Worm (Caenorhabditis elegans) whole organism, L1 larva: ENCODE measurements around the gene sre-42.

ENCODE experiments used
- C34B4.2 ChIP-seq: sonication (generic microtip); optimal IDR thresholded peaks from 2 replicates; lab custom pipeline; 2017; ENCODE audit warnings: mild to moderate bottlenecking, missing genetic modification characterization, missing compliant biosample characterization
- aha-1 ChIP-seq: fragments of 150-350 bp; optimal IDR thresholded peaks from 2 replicates; lab custom pipeline; 2014; ENCODE audit warnings: missing biosample characterization, missing genetic modification characterization
- ceh-63 ChIP-seq: fragments of 200-800 bp; sonication (Bioruptor generic); optimal IDR thresholded peaks from 2 replicates; lab custom pipeline; 2018; ENCODE audit warnings: mild to moderate bottlenecking, missing genetic modification characterization, missing compliant biosample characterization
- ceh-8 ChIP-seq: fragments of 200-800 bp; sonication (Bioruptor generic); optimal IDR thresholded peaks from 2 replicates; lab custom pipeline; 2018; ENCODE audit warnings: mild to moderate bottlenecking, missing genetic modification characterization, moderate library complexity, missing compliant biosample characterization
- ceh-82 ChIP-seq, 3 experiments: fragments of 150-350 bp in 1 of 3; sonication (generic microtip) in 2 of 3; optimal IDR thresholded peaks; 2 replicates each; lab custom pipeline; 2014 to 2017; ENCODE audit warnings: missing biosample characterization in 3 of 3, missing genetic modification characterization in 3 of 3
- ceh-90 ChIP-seq: sonication (generic microtip); optimal IDR thresholded peaks from 2 replicates; lab custom pipeline; 2016; ENCODE audit warnings: missing genetic modification characterization, missing compliant biosample characterization
- dsc-1 ChIP-seq: sonication (generic microtip); optimal IDR thresholded peaks from 2 replicates; lab custom pipeline; 2016; ENCODE audit warnings: mild to moderate bottlenecking, missing genetic modification characterization, missing compliant biosample characterization
- efl-1 ChIP-seq, 4 experiments: fragments of 150-350 bp; optimal IDR thresholded peaks in 3 of 4; peaks in 1 of 4; 1 replicate in 1 of 4; 2 replicates in 3 of 4; lab custom pipeline; 2014; ENCODE audit warnings: missing biosample characterization in 2 of 4, missing genetic modification characterization in 2 of 4, missing genetic modification reagents in 2 of 4
- egl-13 ChIP-seq: sonication (generic microtip); optimal IDR thresholded peaks from 2 replicates; lab custom pipeline; 2016; ENCODE audit warnings: missing genotype, missing genetic modification reagents, missing genetic modification characterization, missing compliant biosample characterization
- fkh-4 ChIP-seq: sonication (generic microtip); optimal IDR thresholded peaks from 2 replicates; lab custom pipeline; 2016; ENCODE audit warnings: missing compliant biosample characterization, missing genetic modification characterization, borderline replicate concordance
- fos-1 ChIP-seq: fragments of 150-350 bp; optimal IDR thresholded peaks from 2 replicates; lab custom pipeline; 2014; ENCODE audit warnings: missing biosample characterization, missing genetic modification characterization
- grh-1 ChIP-seq: fragments of 200-800 bp; sonication (Bioruptor generic); IDR thresholded peaks from 2 replicates; pipeline ENCODE4 v1.3.6; 2022; ENCODE audit warnings: missing genetic modification reagents, missing genetic modification characterization, missing compliant biosample characterization
- hlh-17 ChIP-seq: fragments of 200-800 bp; sonication (Bioruptor generic); optimal IDR thresholded peaks from 2 replicates; lab custom pipeline; 2018; ENCODE audit warnings: missing genetic modification characterization, mild to moderate bottlenecking, missing compliant biosample characterization, moderate library complexity, borderline replicate concordance
- hlh-4 ChIP-seq: sonication (generic microtip); optimal IDR thresholded peaks from 2 replicates; lab custom pipeline; 2016; ENCODE audit warnings: mild to moderate bottlenecking, missing genetic modification characterization, missing compliant biosample characterization
- irx-1 ChIP-seq: sonication (generic microtip); optimal IDR thresholded peaks from 2 replicates; lab custom pipeline; 2016; ENCODE audit warnings: missing genetic modification characterization, missing compliant biosample characterization
- isw-1 ChIP-seq: fragments of 200-800 bp; sonication (Bioruptor generic); IDR thresholded peaks from 2 replicates; pipeline ENCODE4 v1.3.6; 2022; ENCODE audit warnings: missing genetic modification characterization, missing compliant biosample characterization
- lin-14 ChIP-seq: fragments of 200-800 bp; sonication (Bioruptor generic); optimal IDR thresholded peaks from 2 replicates; lab custom pipeline; 2018; ENCODE audit warnings: mild to moderate bottlenecking, missing genetic modification characterization, moderate library complexity, missing compliant biosample characterization
- lin-35 ChIP-seq, 2 experiments: fragments of 150-350 bp; optimal IDR thresholded peaks; 2 replicates each; lab custom pipeline; 2014; ENCODE audit warnings: missing biosample characterization in 2 of 2, missing genetic modification characterization in 2 of 2, missing genetic modification reagents in 2 of 2
- lir-3 ChIP-seq: sonication (generic microtip); optimal IDR thresholded peaks from 2 replicates; lab custom pipeline; 2016; ENCODE audit warnings: mild to moderate bottlenecking, missing genetic modification characterization, moderate library complexity, missing compliant biosample characterization; ENCODE audit not compliant: poor library complexity
- lsy-2 ChIP-seq, 2 experiments: fragments of 150-350 bp; optimal IDR thresholded peaks; 2 replicates each; lab custom pipeline; 2014; ENCODE audit warnings: missing biosample characterization in 2 of 2, missing genetic modification characterization in 2 of 2
- mab-9 ChIP-seq: fragments of 200-800 bp; sonication (Bioruptor generic); IDR thresholded peaks from 2 replicates; pipeline ENCODE4 v1.3.6; 2022; ENCODE audit warnings: missing genetic modification reagents, missing genetic modification characterization, missing compliant biosample characterization
- mdl-1 ChIP-seq, 2 experiments: fragments of 150-350 bp; optimal IDR thresholded peaks; 2 replicates each; lab custom pipeline; 2014 to 2017; ENCODE audit warnings: missing biosample characterization in 2 of 2, missing genetic modification characterization in 2 of 2, inconsistent platforms in 1 of 2
- mef-2 ChIP-seq: fragments of 150-350 bp; optimal IDR thresholded peaks from 2 replicates; lab custom pipeline; 2014; ENCODE audit warnings: missing biosample characterization, missing genetic modification characterization
- mep-1 ChIP-seq: fragments of 150-350 bp; optimal IDR thresholded peaks from 2 replicates; lab custom pipeline; 2014; ENCODE audit warnings: missing biosample characterization, missing genetic modification characterization
- nhr-11 ChIP-seq: fragments of 150-350 bp; optimal IDR thresholded peaks from 2 replicates; lab custom pipeline; 2014; ENCODE audit warnings: missing biosample characterization, missing genetic modification characterization
- nhr-12 ChIP-seq: sonication (generic microtip); optimal IDR thresholded peaks from 2 replicates; lab custom pipeline; 2017; ENCODE audit warnings: missing biosample characterization, missing genetic modification characterization
- nhr-237 ChIP-seq: fragments of 150-350 bp; optimal IDR thresholded peaks from 2 replicates; lab custom pipeline; 2014; ENCODE audit warnings: missing biosample characterization, missing genetic modification characterization
- nhr-28 ChIP-seq: fragments of 150-350 bp; optimal IDR thresholded peaks from 2 replicates; lab custom pipeline; 2014; ENCODE audit warnings: missing biosample characterization, missing genetic modification characterization
- nhr-47 ChIP-seq: sonication (generic microtip); optimal IDR thresholded peaks from 2 replicates; lab custom pipeline; 2016; ENCODE audit warnings: mild to moderate bottlenecking, missing genetic modification characterization, moderate library complexity, missing compliant biosample characterization
- nhr-71 ChIP-seq: sonication (generic microtip); optimal IDR thresholded peaks from 2 replicates; lab custom pipeline; 2016; ENCODE audit warnings: mild to moderate bottlenecking, missing genetic modification characterization, moderate library complexity, missing compliant biosample characterization
- nhr-76 ChIP-seq: sonication (generic microtip); optimal IDR thresholded peaks from 2 replicates; lab custom pipeline; 2017; ENCODE audit warnings: missing biosample characterization, missing genetic modification characterization
- nhr-77 ChIP-seq: fragments of 150-350 bp; optimal IDR thresholded peaks from 2 replicates; lab custom pipeline; 2014; ENCODE audit warnings: missing biosample characterization, missing genetic modification characterization
- nhr-85 ChIP-seq: sonication (generic microtip); peaks from one replicate; lab custom pipeline; 2016; ENCODE audit warnings: missing genetic modification characterization, inconsistent platforms, missing compliant biosample characterization
- tlp-1 ChIP-seq: fragments of 150-350 bp; optimal IDR thresholded peaks from 2 replicates; lab custom pipeline; 2014; ENCODE audit warnings: missing biosample characterization, missing genetic modification characterization
- unc-30 ChIP-seq: sonication (generic microtip); optimal IDR thresholded peaks from 2 replicates; lab custom pipeline; 2017; ENCODE audit warnings: missing biosample characterization, missing genetic modification characterization
- unc-62 ChIP-seq: fragments of 150-350 bp; optimal IDR thresholded peaks from 2 replicates; lab custom pipeline; 2014; ENCODE audit warnings: missing biosample characterization, missing genetic modification reagents, missing genetic modification characterization
- unc-86 ChIP-seq: sonication (generic microtip); optimal IDR thresholded peaks from 2 replicates; lab custom pipeline; 2016; ENCODE audit warnings: missing genetic modification characterization, missing compliant biosample characterization
- vab-15 ChIP-seq: sonication (generic microtip); optimal IDR thresholded peaks from 2 replicates; lab custom pipeline; 2017; ENCODE audit warnings: missing genotype, mild to moderate bottlenecking, missing genetic modification characterization, missing compliant biosample characterization
- xbp-1 ChIP-seq: sonication (generic microtip); optimal IDR thresholded peaks from 2 replicates; lab custom pipeline; 2016; ENCODE audit warnings: missing genetic modification characterization, missing compliant biosample characterization
- zip-4 ChIP-seq: fragments of 200-800 bp; sonication (Bioruptor generic); optimal IDR thresholded peaks from 2 replicates; lab custom pipeline; 2018; ENCODE audit warnings: mild to moderate bottlenecking, missing genetic modification characterization, moderate library complexity, missing compliant biosample characterization
- ztf-11 ChIP-seq, 2 experiments: sonication (generic microtip); optimal IDR thresholded peaks; 2 replicates each; lab custom pipeline; 2016 to 2017; ENCODE audit warnings: missing genetic modification characterization in 2 of 2, missing biosample characterization in 1 of 2, missing compliant biosample characterization in 1 of 2

sre-42 gene

ce11 chrII:12394138-12394537 lies 7.5 kb upstream of the sre-42 start:
- TF ChIP-seq fos-1 (tag; lab: Kevin White, UChicago) (no peak), unc-86 (tag; lab: Kevin White, UChicago) (no peak), hlh-4 (tag; lab: Kevin White, UChicago) (no peak), nhr-85 (tag; lab: Kevin White, UChicago) (no peak), ztf-11 (tag; optimal IDR thresholded peaks at IDR 0.05; lab: Kevin White, UChicago) (no peak), nhr-71 (tag; lab: Kevin White, UChicago) (no peak), lin-35 (GFP tag; optimal IDR thresholded peaks at IDR 0.05; lab: Kevin White, UChicago) (no peak), isw-1 (no peak), mdl-1 (tag; optimal IDR thresholded peaks at IDR 0.05; lab: Kevin White, UChicago) (no peak), lir-3 (tag; lab: Kevin White, UChicago) (no peak), fkh-4 (no peak), tlp-1 (tag; lab: Kevin White, UChicago) (no peak), irx-1 (tag; lab: Kevin White, UChicago) (no peak), efl-1 (optimal IDR thresholded peaks at IDR 0.05; lab: Kevin White, UChicago) (no peak), efl-1 (GFP tag; optimal IDR thresholded peaks at IDR 0.05 in 1 of 2; lab: Kevin White, UChicago) (no peak)

ce11 chrII:12393690-12394089 lies 7.0 kb upstream of the sre-42 start, which contains the start of gene Y57A10B.7:
Gene Y57A10B.7 (minus strand): TSS chrII:12393790.
- TF ChIP-seq lsy-2 (tag; optimal IDR thresholded peaks at IDR 0.05; lab: Kevin White, UChicago) = no peak
- TF ChIP-seq mef-2 (tag; lab: Kevin White, UChicago) = no peak
- no peak for TF ChIP-seq irx-1 (tag; lab: Kevin White, UChicago)
- TF ChIP-seq nhr-12 (tag; lab: Kevin White, UChicago) = no peak
- TF ChIP-seq isw-1 = no peak
- TF ChIP-seq hlh-17 (GFP tag; lab: Kevin White, UChicago) = no peak
- TF ChIP-seq grh-1 (GFP tag; lab: Robert Waterston, UW) = no peak
- no peak for TF ChIP-seq unc-30 (tag; lab: Kevin White, UChicago)
- no peak for TF ChIP-seq aha-1 (tag; lab: Kevin White, UChicago)
- TF ChIP-seq, all 84 proteins: peak for 0

ce11 chrII:12389783-12390182 lies 3.1 kb upstream of the sre-42 start, which contains the start of gene Y57A10B.6:
Gene Y57A10B.6 (plus strand): TSS chrII:12390083.
- TF ChIP-seq grh-1 (GFP tag; lab: Robert Waterston, UW) (no peak), egl-13 (tag; lab: Kevin White, UChicago) (no peak), dsc-1 (tag; lab: Kevin White, UChicago) (no peak), mab-9 (GFP tag; lab: Robert Waterston, UW) (no peak), nhr-76 (no peak), xbp-1 (no peak), ceh-90 (tag; lab: Kevin White, UChicago) (no peak), mdl-1 (tag; optimal IDR thresholded peaks at IDR 0.05; lab: Kevin White, UChicago) (no peak), ceh-8 (GFP tag; lab: Kevin White, UChicago) (no peak), unc-62 (GFP tag; lab: Kevin White, UChicago) (no peak), C34B4.2 (no peak), nhr-237 (tag; lab: Kevin White, UChicago) (no peak), lin-14 (GFP tag; lab: Kevin White, UChicago) (no peak), aha-1 (tag; lab: Kevin White, UChicago) (no peak)

ce11 chrII:12387980-12388379 lies 1.3 kb upstream of the sre-42 start, which contains the start of gene sre-41:
Gene sre-41 (plus strand): TSS chrII:12388280.
- TF ChIP-seq nhr-77 (no peak), nhr-47 (no peak), zip-4 (GFP tag; lab: Kevin White, UChicago) (no peak), ceh-82 (tag; optimal IDR thresholded peaks at IDR 0.05; lab: Kevin White, UChicago) (no peak), nhr-11 (tag; lab: Kevin White, UChicago) (no peak), mep-1 (no peak), irx-1 (tag; lab: Kevin White, UChicago) (no peak), grh-1 (GFP tag; lab: Robert Waterston, UW) (no peak), nhr-237 (tag; lab: Kevin White, UChicago) (no peak), ceh-63 (GFP tag; lab: Kevin White, UChicago) (no peak), vab-15 (tag; lab: Kevin White, UChicago) (no peak), hlh-4 (tag; lab: Kevin White, UChicago) (no peak), nhr-28 (tag; lab: Kevin White, UChicago) (no peak)
